Fruit fly (Drosophila melanogaster) whole organism, embryonic: ENCODE measurements around the gene CG7794.
A peak's percentile ranks its signal among the peaks of the same experiment; 100 is the strongest.

Experiments
- Adf1 ChIP-seq: fragments of 200-800 bp; sonication (Bioruptor generic); IDR thresholded peaks from 2 replicates; pipeline ENCODE4 v1.3.6; 2022; ENCODE audit warnings: missing biosample characterization, missing genetic modification characterization
- CG10147 ChIP-seq: fragments of 200-800 bp; sonication (Bioruptor generic); optimal IDR thresholded peaks from 2 replicates; lab custom pipeline; 2019; ENCODE audit warnings: missing biosample characterization, mild to moderate bottlenecking, missing genetic modification characterization, moderate library complexity
- CG1024 ChIP-seq: fragments of 200-800 bp; sonication (Bioruptor generic); IDR thresholded peaks from 2 replicates; pipeline ENCODE4 v1.3.6; 2022; ENCODE audit warnings: missing biosample characterization, missing genetic modification characterization
- CG10565 ChIP-seq: fragments of 200-800 bp; sonication (Bioruptor generic); optimal IDR thresholded peaks from 3 replicates; lab custom pipeline; 2016; ENCODE audit warnings: missing biosample characterization, mild to moderate bottlenecking, missing genetic modification characterization
- CG11695 ChIP-seq: fragments of 200-800 bp; sonication (Bioruptor generic); IDR thresholded peaks from 3 replicates; pipeline ENCODE4 v1.3.6; 2022; ENCODE audit warnings: missing biosample characterization, missing genetic modification characterization
- CG12744 ChIP-seq: fragments of 200-800 bp; sonication (Bioruptor generic); optimal IDR thresholded peaks from 2 replicates; lab custom pipeline; 2016; ENCODE audit warnings: missing biosample characterization, missing genetic modification characterization
- CG12942 ChIP-seq: fragments of 200-800 bp; sonication (Bioruptor generic); optimal IDR thresholded peaks from 3 replicates; lab custom pipeline; 2016; ENCODE audit warnings: missing biosample characterization, missing genetic modification characterization
- CG13424 ChIP-seq: fragments of 200-800 bp; sonication (Bioruptor generic); optimal IDR thresholded peaks from 2 replicates; lab custom pipeline; 2019; ENCODE audit warnings: missing biosample characterization, mild to moderate bottlenecking, missing genetic modification characterization, moderate library complexity
- CG14667 ChIP-seq: fragments of 200-800 bp; sonication (Bioruptor generic); IDR thresholded peaks from 2 replicates; pipeline ENCODE4 v1.3.6; 2022; ENCODE audit warnings: missing biosample characterization, missing genetic modification characterization
- CG17802 ChIP-seq: fragments of 200-800 bp; sonication (Bioruptor generic); optimal IDR thresholded peaks from 2 replicates; lab custom pipeline; 2018; ENCODE audit warnings: missing biosample characterization, mild to moderate bottlenecking, missing genetic modification characterization, moderate library complexity
- CG18262 ChIP-seq: fragments of 200-800 bp; optimal IDR thresholded peaks from 3 replicates; lab custom pipeline; 2019; ENCODE audit warnings: missing biosample characterization, mild to moderate bottlenecking, missing genetic modification characterization, moderate library complexity
- CG2199 ChIP-seq: fragments of 200-800 bp; sonication (Bioruptor generic); IDR thresholded peaks from 3 replicates; pipeline ENCODE4 v1.3.6; 2022; ENCODE audit warnings: missing biosample characterization, missing genetic modification characterization
- CG3163 ChIP-seq: fragments of 200-800 bp; sonication (Bioruptor generic); optimal IDR thresholded peaks from 3 replicates; lab custom pipeline; 2016; ENCODE audit warnings: missing biosample characterization, missing genetic modification characterization
- CG32532 ChIP-seq: fragments of 200-800 bp; sonication (Bioruptor generic); IDR thresholded peaks from 2 replicates; pipeline ENCODE4 v1.3.6; 2022; ENCODE audit warnings: missing biosample characterization, missing genetic modification characterization
- CG3995 ChIP-seq: fragments of 200-800 bp; sonication (Bioruptor generic); optimal IDR thresholded peaks from 3 replicates; lab custom pipeline; 2016; ENCODE audit warnings: missing biosample characterization, missing genetic modification characterization
- CG7745 ChIP-seq: fragments of 200-800 bp; sonication (Bioruptor generic); optimal IDR thresholded peaks from 2 replicates; lab custom pipeline; 2018; ENCODE audit warnings: missing biosample characterization, mild to moderate bottlenecking, missing genetic modification characterization, moderate library complexity
- CG8359 ChIP-seq: fragments of 200-800 bp; sonication (Bioruptor generic); optimal IDR thresholded peaks from 2 replicates; lab custom pipeline; 2017; ENCODE audit warnings: missing biosample characterization, mild to moderate bottlenecking, missing genetic modification characterization, borderline replicate concordance
- CG9437 ChIP-seq: fragments of 200-800 bp; sonication (Bioruptor generic); optimal IDR thresholded peaks from 2 replicates; lab custom pipeline; 2018; ENCODE audit warnings: missing biosample characterization, mild to moderate bottlenecking, missing genetic modification characterization
- CG9932 ChIP-seq: fragments of 200-800 bp; sonication (Bioruptor generic); IDR thresholded peaks from 2 replicates; pipeline ENCODE4 v1.3.6; 2022; ENCODE audit warnings: missing biosample characterization, missing genetic modification characterization
- HmgZ ChIP-seq: fragments of 200-800 bp; sonication (Bioruptor generic); optimal IDR thresholded peaks from 2 replicates; lab custom pipeline; 2018; ENCODE audit warnings: missing biosample characterization, mild to moderate bottlenecking, missing genetic modification characterization
- Hmr ChIP-seq: fragments of 200-800 bp; sonication (Bioruptor generic); optimal IDR thresholded peaks from 3 replicates; lab custom pipeline; 2017; ENCODE audit warnings: mild to moderate bottlenecking, missing biosample characterization, missing genetic modification reagents, missing genetic modification characterization
- Hmx ChIP-seq: fragments of 200-800 bp; sonication (Bioruptor generic); optimal IDR thresholded peaks from 2 replicates; lab custom pipeline; 2016; ENCODE audit warnings: missing biosample characterization, missing genetic modification characterization
- Jarid2 ChIP-seq: fragments of 200-800 bp; sonication (Bioruptor generic); optimal IDR thresholded peaks from 3 replicates; lab custom pipeline; 2017; ENCODE audit warnings: mild to moderate bottlenecking, missing biosample characterization, missing genetic modification reagents, missing genetic modification characterization
- Meics ChIP-seq: fragments of 200-800 bp; sonication (Bioruptor generic); optimal IDR thresholded peaks from 2 replicates; lab custom pipeline; 2017; ENCODE audit warnings: missing biosample characterization, mild to moderate bottlenecking, missing genetic modification characterization
- NfI ChIP-seq: fragments of 200-800 bp; sonication (Bioruptor generic); optimal IDR thresholded peaks from 3 replicates; lab custom pipeline; 2018; ENCODE audit warnings: missing biosample characterization, mild to moderate bottlenecking, missing genetic modification characterization, moderate library complexity
- TFAM ChIP-seq: fragments of 200-800 bp; sonication (Bioruptor generic); optimal IDR thresholded peaks from 2 replicates; lab custom pipeline; 2017; ENCODE audit warnings: missing biosample characterization, missing genetic modification characterization, inconsistent platforms
- Trl ChIP-seq, 3 experiments: fragments of >200 bp in 2 of 3; fragments of 200-800 bp in 1 of 3; sonication (Bioruptor generic) in 1 of 3; optimal IDR thresholded peaks; 2 replicates in 1 of 3; 3 replicates in 2 of 3; lab custom pipeline; 2016 to 2017; ENCODE audit warnings: missing biosample characterization in 1 of 3, missing genetic modification characterization in 1 of 3
- abd-A ChIP-seq: fragments of 200-800 bp; sonication (Bioruptor generic); optimal IDR thresholded peaks from 3 replicates; lab custom pipeline; 2019; ENCODE audit warnings: missing biosample characterization, mild to moderate bottlenecking, missing genetic modification characterization, moderate library complexity
- al ChIP-seq: fragments of 200-800 bp; sonication (Bioruptor generic); IDR thresholded peaks from 2 replicates; pipeline ENCODE4 v1.3.6; 2022; ENCODE audit warnings: missing biosample characterization, missing genetic modification characterization
- az2 ChIP-seq: fragments of 200-800 bp; sonication (Bioruptor generic); optimal IDR thresholded peaks from 3 replicates; lab custom pipeline; 2016; ENCODE audit warnings: missing biosample characterization, missing genetic modification characterization
- cad ChIP-seq: fragments of >200 bp; optimal IDR thresholded peaks from 2 replicates; lab custom pipeline; 2017; ENCODE audit warnings: missing biosample characterization, missing genetic modification characterization
- chinmo ChIP-seq: fragments of 200-800 bp; sonication (Bioruptor generic); IDR thresholded peaks from 4 replicates; pipeline ENCODE4 v1.3.6; 2022; ENCODE audit warnings: missing biosample characterization, missing genetic modification characterization; ENCODE audit not compliant: partially characterized antibody
- ci ChIP-seq: fragments of 200-800 bp; sonication (Bioruptor generic); IDR thresholded peaks from 3 replicates; pipeline ENCODE4 v1.3.6; 2022; ENCODE audit warnings: missing biosample characterization, missing genetic modification characterization
- crol ChIP-seq: fragments of 200-800 bp; sonication (Bioruptor generic); IDR thresholded peaks from 2 replicates; pipeline ENCODE4 v1.3.6; 2022; ENCODE audit warnings: missing biosample characterization, missing genetic modification characterization
- emc ChIP-seq: fragments of 200-800 bp; sonication (Bioruptor generic); optimal IDR thresholded peaks from 2 replicates; lab custom pipeline; 2016; ENCODE audit warnings: missing biosample characterization, missing genetic modification characterization
- gce ChIP-seq: fragments of 200-800 bp; sonication (Bioruptor generic); IDR thresholded peaks from 3 replicates; pipeline ENCODE4 v1.3.6; 2022; ENCODE audit warnings: missing biosample characterization, missing genetic modification characterization
- ham ChIP-seq: fragments of 200-800 bp; sonication (Bioruptor generic); IDR thresholded peaks from 2 replicates; pipeline ENCODE4 v1.3.6; 2022; ENCODE audit warnings: missing biosample characterization, missing genetic modification characterization
- jing ChIP-seq: fragments of 200-800 bp; sonication (Bioruptor generic); optimal IDR thresholded peaks from 2 replicates; lab custom pipeline; 2018; ENCODE audit warnings: missing biosample characterization, mild to moderate bottlenecking, missing genetic modification characterization
- kah ChIP-seq: fragments of 200-800 bp; sonication (Bioruptor generic); optimal IDR thresholded peaks from 2 replicates; lab custom pipeline; 2018; ENCODE audit warnings: missing biosample characterization, mild to moderate bottlenecking, missing genetic modification characterization
- pfk ChIP-seq: fragments of 200-800 bp; sonication (Bioruptor generic); optimal IDR thresholded peaks from 2 replicates; lab custom pipeline; 2018; ENCODE audit warnings: missing biosample characterization, mild to moderate bottlenecking, missing genetic modification characterization, moderate library complexity
- pros ChIP-seq: fragments of 200-800 bp; sonication (Bioruptor generic); optimal IDR thresholded peaks from 3 replicates; lab custom pipeline; 2019; ENCODE audit warnings: missing biosample characterization, mild to moderate bottlenecking, missing genetic modification characterization, moderate library complexity
- rib ChIP-seq: fragments of 200-800 bp; sonication (Bioruptor generic); IDR thresholded peaks from 2 replicates; pipeline ENCODE4 v1.3.6; 2022; ENCODE audit warnings: missing biosample characterization, missing genetic modification characterization
- run ChIP-seq: fragments of 200-800 bp; sonication (Bioruptor generic); optimal IDR thresholded peaks from 3 replicates; lab custom pipeline; 2018; ENCODE audit warnings: missing biosample characterization, mild to moderate bottlenecking, missing genetic modification characterization
- sens ChIP-seq: fragments of 200-800 bp; sonication (Bioruptor generic); peaks from one replicate; lab custom pipeline; 2016; ENCODE audit warnings: missing biosample characterization, missing genetic modification characterization
- slp2 ChIP-seq: fragments of 200-800 bp; sonication (Bioruptor generic); optimal IDR thresholded peaks from 2 replicates; lab custom pipeline; 2016; ENCODE audit warnings: missing biosample characterization, missing genetic modification characterization
- sna ChIP-seq: fragments of 200-800 bp; sonication (Bioruptor generic); IDR thresholded peaks from 2 replicates; pipeline ENCODE4 v1.3.6; 2022; ENCODE audit warnings: missing biosample characterization, missing genetic modification characterization; ENCODE audit not compliant: partially characterized antibody
- so ChIP-seq: fragments of 200-800 bp; sonication (Bioruptor generic); IDR thresholded peaks from 3 replicates; pipeline ENCODE4 v1.3.6; 2022; ENCODE audit warnings: missing biosample characterization, missing genetic modification characterization
- trh ChIP-seq: fragments of 200-800 bp; sonication (Bioruptor generic); optimal IDR thresholded peaks from 2 replicates; lab custom pipeline; 2016; ENCODE audit warnings: missing biosample characterization, missing genetic modification characterization
- vfl ChIP-seq: fragments of 200-800 bp; sonication (Bioruptor generic); optimal IDR thresholded peaks from 2 replicates; lab custom pipeline; 2016; ENCODE audit warnings: missing biosample characterization, missing genetic modification characterization

Gene CG7794

DNA sequence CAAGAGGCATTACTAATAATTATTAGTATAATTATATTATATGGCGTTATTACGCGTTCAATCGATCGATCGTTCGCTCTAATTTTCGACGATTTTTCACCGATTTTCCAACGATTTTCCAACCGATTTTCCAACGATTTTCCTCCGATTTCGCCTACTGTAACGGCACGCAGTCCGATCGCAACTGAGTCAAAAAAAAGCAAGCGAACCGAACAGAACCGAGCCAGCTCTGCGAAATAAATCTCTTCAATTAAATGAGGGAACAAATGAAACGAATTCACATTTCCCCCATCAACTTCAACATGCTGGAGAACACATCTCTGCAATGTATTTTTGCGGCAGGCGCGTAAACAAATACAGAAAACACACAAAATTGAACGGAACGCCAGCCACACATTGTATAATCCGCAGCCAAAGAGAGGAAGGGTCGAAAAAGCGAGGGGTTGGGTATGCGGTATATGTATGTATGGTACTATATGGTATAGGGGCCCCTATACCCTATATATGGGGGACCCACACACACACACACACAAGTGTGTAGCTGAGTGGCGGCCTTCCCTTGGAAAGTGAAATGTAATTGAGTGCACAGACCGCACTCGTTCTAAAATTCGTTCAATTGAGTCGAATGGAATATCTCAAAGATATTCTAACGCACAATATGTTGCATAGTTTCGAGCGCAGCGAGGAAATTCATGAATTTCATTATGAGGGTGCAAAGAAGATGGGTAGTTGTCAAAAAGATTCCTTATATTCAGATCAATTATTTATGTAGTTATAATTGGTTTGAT lies 29.5 kb downstream of the CG7794 start, which contains the start of gene htl (continued):
- TF ChIP-seq chinmo (peak; percentile 90; the same call in 3 of the 4 replicates), abd-A (tag; lab: Kevin White, UChicago) (peak; percentile 73), kah (GFP tag; lab: Kevin White, UChicago) (no peak), pfk (GFP tag; lab: Kevin White, UChicago) (peak; percentile 8), HmgZ (tag; lab: Kevin White, UChicago) (no peak), gce (GFP tag; lab: Robert Waterston, UW) (no peak), Adf1 (GFP tag; lab: Robert Waterston, UW) (0 out of 2 replicates have a peak, but pooled peaks have one; percentile 15), CG17802 (no peak), CG12744 (GFP tag; lab: Kevin White, UChicago) (no peak), CG12942 (GFP tag; lab: Kevin White, UChicago) (no peak), CG10147 (GFP tag; lab: Kevin White, UChicago) (no peak), slp2 (GFP tag; lab: Kevin White, UChicago) (no peak), Meics (GFP tag; lab: Kevin White, UChicago) (no peak), CG13424 (tag; lab: Kevin White, UChicago) (no peak), so (GFP tag; lab: Robert Waterston, UW) (0 out of 3 replicates have a peak, but pooled peaks have one; percentile 23), ci (GFP tag; lab: Robert Waterston, UW) (0 out of 3 replicates have a peak, but pooled peaks have one; percentile 52), ham (no peak), CG18262 (no peak), CG8359 (GFP tag; lab: Kevin White, UChicago) (no peak), CG2199 (GFP tag; lab: Robert Waterston, UW) (peak; percentile 87; the same call in 2 of the 3 replicates), Hmr (GFP tag; lab: Kevin White, UChicago) (no peak), CG14667 (GFP tag; lab: Robert Waterston, UW) (no peak), CG1024 (GFP tag; lab: Robert Waterston, UW) (no peak), vfl (GFP tag; lab: Kevin White, UChicago) (no peak), pros (peak; percentile 8), sens (GFP tag; lab: Kevin White, UChicago) (no peak), NfI (GFP tag; lab: Kevin White, UChicago) (no peak), jing (GFP tag; lab: Kevin White, UChicago) (no peak), TFAM (GFP tag; lab: Kevin White, UChicago) (no peak), Trl (optimal IDR thresholded peaks at IDR 0.05; lab: Kevin White, UChicago) (peak in 1 of 2 experiments; percentile 6), Trl (GFP tag; optimal IDR thresholded peaks at IDR 0.05; lab: Kevin White, UChicago) (no peak), Hmx (no peak), trh (GFP tag; lab: Kevin White, UChicago) (no peak), rib (GFP tag; lab: Robert Waterston, UW) (peak; percentile 40; the same call in 1 of the 2 replicates), cad (GFP tag; lab: Kevin White, UChicago) (no peak), Jarid2 (GFP tag; lab: Kevin White, UChicago) (peak; percentile 28), crol (GFP tag; lab: Robert Waterston, UW) (peak; percentile 93), CG3995 (GFP tag; lab: Kevin White, UChicago) (no peak), CG10565 (GFP tag; lab: Kevin White, UChicago) (no peak), CG9437 (GFP tag; lab: Kevin White, UChicago) (no peak), CG11695 (no peak), CG9932 (no peak), emc (GFP tag; lab: Kevin White, UChicago) (no peak), az2 (no peak), CG32532 (GFP tag; lab: Robert Waterston, UW) (no peak), CG3163 (peak; percentile 60), run (tag; lab: Kevin White, UChicago) (no peak), sna (GFP tag; lab: Robert Waterston, UW) (0 out of 2 replicates have a peak, but pooled peaks have one; percentile 24), CG7745 (tag; lab: Kevin White, UChicago) (peak; percentile 75), al (no peak)
